Fruit fly (Drosophila melanogaster) whole organism, embryonic: Measurements from ENCODE around the gene caps.

Source experiments
- Ada2b ChIP-seq: fragments of 200-800 bp; sonication (Bioruptor generic); IDR thresholded peaks from 2 replicates; pipeline ENCODE4 v1.3.6; 2022; ENCODE audit warnings: missing biosample characterization, missing genetic modification characterization
- Asciz ChIP-seq: fragments of 200-800 bp; sonication (Bioruptor generic); optimal IDR thresholded peaks from 2 replicates; lab custom pipeline; 2017; ENCODE audit warnings: missing biosample characterization, mild to moderate bottlenecking, missing genetic modification characterization, missing genetic modification reagents
- CG10147 ChIP-seq: fragments of 200-800 bp; sonication (Bioruptor generic); optimal IDR thresholded peaks from 2 replicates; lab custom pipeline; 2019; ENCODE audit warnings: missing biosample characterization, mild to moderate bottlenecking, missing genetic modification characterization, moderate library complexity
- CG13296 ChIP-seq: fragments of 200-800 bp; sonication (Bioruptor generic); optimal IDR thresholded peaks from 3 replicates; lab custom pipeline; 2018; ENCODE audit warnings: missing biosample characterization, mild to moderate bottlenecking, missing genetic modification characterization
- CG14441 ChIP-seq: fragments of 200-800 bp; sonication (Bioruptor generic); IDR thresholded peaks from 2 replicates; pipeline ENCODE4 v1.3.6; 2022; ENCODE audit warnings: missing biosample characterization, missing genetic modification characterization
- CG1602 ChIP-seq: fragments of 200-800 bp; sonication (Bioruptor generic); optimal IDR thresholded peaks from 3 replicates; lab custom pipeline; 2016; ENCODE audit warnings: missing biosample characterization, missing genetic modification characterization
- CG1647 ChIP-seq: fragments of 200-800 bp; sonication (Bioruptor generic); optimal IDR thresholded peaks from 3 replicates; lab custom pipeline; 2016; ENCODE audit warnings: missing biosample characterization, missing genetic modification characterization
- CG17612 ChIP-seq: fragments of 200-800 bp; sonication (Bioruptor generic); IDR thresholded peaks from 2 replicates; pipeline ENCODE4 v1.3.6; 2022; ENCODE audit warnings: missing biosample characterization, missing genetic modification characterization
- CG18262 ChIP-seq: fragments of 200-800 bp; optimal IDR thresholded peaks from 3 replicates; lab custom pipeline; 2019; ENCODE audit warnings: missing biosample characterization, mild to moderate bottlenecking, missing genetic modification characterization, moderate library complexity
- CG18599 ChIP-seq: fragments of 200-800 bp; sonication (Bioruptor generic); optimal IDR thresholded peaks from 3 replicates; lab custom pipeline; 2017; ENCODE audit warnings: missing biosample characterization, missing genetic modification characterization, mild to moderate bottlenecking, moderate library complexity, missing genetic modification reagents
- CG2120 ChIP-seq: fragments of 200-800 bp; sonication (Bioruptor generic); optimal IDR thresholded peaks from 3 replicates; lab custom pipeline; 2016; ENCODE audit warnings: missing biosample characterization, missing genetic modification characterization
- CG2129 ChIP-seq: fragments of 200-800 bp; sonication (Bioruptor generic); IDR thresholded peaks from 2 replicates; pipeline ENCODE4 v1.3.6; 2022; ENCODE audit warnings: missing biosample characterization, missing genetic modification characterization; ENCODE audit not compliant: partially characterized antibody
- CG2202 ChIP-seq: fragments of 200-800 bp; sonication (Bioruptor generic); optimal IDR thresholded peaks from 2 replicates; lab custom pipeline; 2018; ENCODE audit warnings: missing biosample characterization, mild to moderate bottlenecking, missing genetic modification characterization
- CG32772 ChIP-seq: fragments of 200-800 bp; sonication (Bioruptor generic); IDR thresholded peaks from 2 replicates; pipeline ENCODE4 v1.3.6; 2022; ENCODE audit warnings: missing biosample characterization, missing genetic modification characterization
- CG3838 ChIP-seq: fragments of 200-800 bp; sonication (Bioruptor generic); optimal IDR thresholded peaks from 3 replicates; lab custom pipeline; 2016; ENCODE audit warnings: missing biosample characterization, missing genetic modification characterization
- CG42726 ChIP-seq: fragments of 200-800 bp; sonication (Bioruptor generic); IDR thresholded peaks from 2 replicates; pipeline ENCODE4 v1.3.6; 2022; ENCODE audit warnings: missing biosample characterization, missing genetic modification characterization; ENCODE audit not compliant: partially characterized antibody
- CG4617 ChIP-seq: fragments of 200-800 bp; sonication (Bioruptor generic); optimal IDR thresholded peaks from 3 replicates; lab custom pipeline; 2016; ENCODE audit warnings: missing biosample characterization, missing genetic modification characterization, borderline replicate concordance
- CG9437 ChIP-seq: fragments of 200-800 bp; sonication (Bioruptor generic); optimal IDR thresholded peaks from 2 replicates; lab custom pipeline; 2018; ENCODE audit warnings: missing biosample characterization, mild to moderate bottlenecking, missing genetic modification characterization
- CTCF ChIP-seq: fragments of 200-800 bp; sonication (Bioruptor generic); optimal IDR thresholded peaks from 2 replicates; lab custom pipeline; 2017; ENCODE audit warnings: missing biosample characterization, mild to moderate bottlenecking, missing genetic modification characterization, moderate library complexity
- CrebB ChIP-seq: fragments of 200-800 bp; sonication (Bioruptor generic); optimal IDR thresholded peaks from 3 replicates; lab custom pipeline; 2018; ENCODE audit warnings: missing biosample characterization, mild to moderate bottlenecking, missing genetic modification characterization
- D19B ChIP-seq: fragments of 200-800 bp; sonication (Bioruptor generic); optimal IDR thresholded peaks from 2 replicates; lab custom pipeline; 2017; ENCODE audit warnings: missing biosample characterization, mild to moderate bottlenecking, missing genetic modification characterization
- Dek ChIP-seq: fragments of 200-800 bp; sonication (Bioruptor generic); optimal IDR thresholded peaks from 3 replicates; lab custom pipeline; 2019; ENCODE audit warnings: missing biosample characterization, mild to moderate bottlenecking, missing genetic modification characterization, moderate library complexity
- E2f1 ChIP-seq: fragments of 200-800 bp; sonication (Bioruptor generic); IDR thresholded peaks from 2 replicates; pipeline ENCODE4 v1.3.6; 2022; ENCODE audit warnings: missing biosample characterization, missing genetic modification characterization
- Fer1 ChIP-seq: fragments of 200-800 bp; sonication (Bioruptor generic); optimal IDR thresholded peaks from 2 replicates; lab custom pipeline; 2017; ENCODE audit warnings: missing biosample characterization, mild to moderate bottlenecking, missing genetic modification characterization
- NC2α ChIP-seq: fragments of 200-800 bp; sonication (Bioruptor generic); optimal IDR thresholded peaks from 2 replicates; lab custom pipeline; 2016; ENCODE audit warnings: missing biosample characterization, missing genetic modification characterization
- Neu2 ChIP-seq: fragments of 200-800 bp; sonication (Bioruptor generic); optimal IDR thresholded peaks from 3 replicates; lab custom pipeline; 2016; ENCODE audit warnings: missing biosample characterization, missing genetic modification characterization, borderline replicate concordance
- Nf-YB ChIP-seq: fragments of 200-800 bp; sonication (Bioruptor generic); optimal IDR thresholded peaks from 3 replicates; lab custom pipeline; 2019; ENCODE audit warnings: missing biosample characterization, mild to moderate bottlenecking, missing genetic modification characterization, moderate library complexity
- Sox102F ChIP-seq: fragments of 200-800 bp; sonication (Bioruptor generic); optimal IDR thresholded peaks from 2 replicates; lab custom pipeline; 2018; ENCODE audit warnings: missing biosample characterization, mild to moderate bottlenecking, missing genetic modification characterization, moderate library complexity
- YL-1 ChIP-seq: fragments of 200-800 bp; sonication (Bioruptor generic); optimal IDR thresholded peaks from 3 replicates; lab custom pipeline; 2017; ENCODE audit warnings: missing biosample characterization, mild to moderate bottlenecking, missing genetic modification characterization
- ac ChIP-seq: fragments of 200-800 bp; sonication (Bioruptor generic); optimal IDR thresholded peaks from 3 replicates; lab custom pipeline; 2017; ENCODE audit warnings: missing biosample characterization, mild to moderate bottlenecking, missing genetic modification characterization
- bowl ChIP-seq: fragments of 200-800 bp; sonication (Bioruptor generic); IDR thresholded peaks from 2 replicates; pipeline ENCODE4 v1.3.6; 2022; ENCODE audit warnings: missing biosample characterization, missing genetic modification characterization
- cas ChIP-seq: fragments of 200-800 bp; sonication (Bioruptor generic); IDR thresholded peaks from 2 replicates; pipeline ENCODE4 v1.3.6; 2022; ENCODE audit warnings: missing biosample characterization, missing genetic modification characterization
- cato ChIP-seq: fragments of 200-800 bp; sonication (Bioruptor generic); optimal IDR thresholded peaks from 2 replicates; lab custom pipeline; 2016; ENCODE audit warnings: missing biosample characterization, missing genetic modification characterization, borderline replicate concordance
- ci ChIP-seq: fragments of 200-800 bp; sonication (Bioruptor generic); IDR thresholded peaks from 3 replicates; pipeline ENCODE4 v1.3.6; 2022; ENCODE audit warnings: missing biosample characterization, missing genetic modification characterization
- crc ChIP-seq: fragments of 200-800 bp; sonication (Bioruptor generic); optimal IDR thresholded peaks from 2 replicates; lab custom pipeline; 2016; ENCODE audit warnings: missing biosample characterization, missing genetic modification characterization
- insv ChIP-seq, 2 experiments: fragments of 200-800 bp; sonication (Bioruptor generic); optimal IDR thresholded peaks; 3 replicates each; lab custom pipeline; 2016 to 2018; ENCODE audit warnings: missing biosample characterization in 2 of 2, missing genetic modification characterization in 2 of 2
- ken ChIP-seq: fragments of 200-800 bp; sonication (Bioruptor generic); IDR thresholded peaks from 3 replicates; pipeline ENCODE4 v1.3.6; 2022; ENCODE audit warnings: missing biosample characterization, missing genetic modification characterization
- klu ChIP-seq: fragments of 200-800 bp; sonication (Bioruptor generic); IDR thresholded peaks from 2 replicates; pipeline ENCODE4 v1.3.6; 2022; ENCODE audit warnings: missing biosample characterization, missing genetic modification characterization
- lbe ChIP-seq: fragments of 200-800 bp; sonication (Bioruptor generic); optimal IDR thresholded peaks from 2 replicates; lab custom pipeline; 2016; ENCODE audit warnings: missing biosample characterization, mild to moderate bottlenecking, missing genetic modification characterization
- mam ChIP-seq: fragments of 200-800 bp; sonication (Bioruptor generic); optimal IDR thresholded peaks from 3 replicates; lab custom pipeline; 2016; ENCODE audit warnings: missing biosample characterization, missing genetic modification characterization
- nom ChIP-seq: fragments of 200-800 bp; sonication (Bioruptor generic); optimal IDR thresholded peaks from 2 replicates; lab custom pipeline; 2017; ENCODE audit warnings: missing biosample characterization, missing genetic modification characterization, mild to moderate bottlenecking, moderate library complexity, missing genetic modification reagents
- org-1 ChIP-seq: fragments of 200-800 bp; sonication (Bioruptor generic); optimal IDR thresholded peaks from 2 replicates; lab custom pipeline; 2017; ENCODE audit warnings: missing biosample characterization, missing genetic modification characterization
- salm ChIP-seq: fragments of 200-800 bp; sonication (Bioruptor generic); optimal IDR thresholded peaks from 2 replicates; lab custom pipeline; 2018; ENCODE audit warnings: missing biosample characterization, mild to moderate bottlenecking, missing genetic modification characterization
- sima ChIP-seq: fragments of 200-800 bp; sonication (Bioruptor generic); optimal IDR thresholded peaks from 2 replicates; lab custom pipeline; 2016; ENCODE audit warnings: missing biosample characterization, missing genetic modification characterization
- sisA ChIP-seq: fragments of 200-800 bp; sonication (Bioruptor generic); IDR thresholded peaks from 2 replicates; pipeline ENCODE4 v1.3.6; 2022; ENCODE audit warnings: missing biosample characterization, missing genetic modification characterization
- sob ChIP-seq: fragments of 200-800 bp; sonication (Bioruptor generic); IDR thresholded peaks from 2 replicates; pipeline ENCODE4 v1.3.6; 2022; ENCODE audit warnings: missing biosample characterization, missing genetic modification characterization
- sug ChIP-seq: fragments of 200-800 bp; optimal IDR thresholded peaks from 2 replicates; lab custom pipeline; 2019; ENCODE audit warnings: missing biosample characterization, mild to moderate bottlenecking, missing genetic modification characterization, moderate library complexity
- tup ChIP-seq: fragments of 200-800 bp; sonication (Bioruptor generic); optimal IDR thresholded peaks from 2 replicates; lab custom pipeline; 2016; ENCODE audit warnings: missing biosample characterization, mild to moderate bottlenecking, missing genetic modification characterization, moderate library complexity
- vfl ChIP-seq: fragments of 200-800 bp; sonication (Bioruptor generic); optimal IDR thresholded peaks from 2 replicates; lab custom pipeline; 2016; ENCODE audit warnings: missing biosample characterization, missing genetic modification characterization
- wdn ChIP-seq: fragments of 200-800 bp; sonication (Bioruptor generic); IDR thresholded peaks from 2 replicates; pipeline ENCODE4 v1.3.6; 2022; ENCODE audit warnings: missing biosample characterization, missing genetic modification characterization
- zen2 ChIP-seq: fragments of 200-800 bp; sonication (Bioruptor generic); IDR thresholded peaks from 3 replicates; pipeline ENCODE4 v1.3.6; 2022; ENCODE audit warnings: missing biosample characterization, missing genetic modification characterization; ENCODE audit not compliant: partially characterized antibody
- zf30C ChIP-seq: fragments of 200-800 bp; sonication (Bioruptor generic); optimal IDR thresholded peaks from 3 replicates; lab custom pipeline; 2018; ENCODE audit warnings: missing biosample characterization, mild to moderate bottlenecking, missing genetic modification characterization

Gene caps

dm6 chr3L:13228502-13228941 lies at the start of gene caps (continued):
- TF ChIP-seq sob (GFP tag; lab: Robert Waterston, UW) (peak; percentile 62; the same call in 1 of the 2 replicates), CrebB (tag; lab: Kevin White, UChicago) (peak; percentile 51), CG17612 (GFP tag; lab: Robert Waterston, UW) (no peak), sug (peak; percentile 71), CG10147 (peak; percentile 35), nom (GFP tag; lab: Kevin White, UChicago) (peak; percentile 61), Sox102F (no peak), CG2202 (peak; percentile 37), CG2129 (no peak), CG2120 (GFP tag; lab: Kevin White, UChicago) (peak; percentile 12), klu (no peak), org-1 (GFP tag; lab: Kevin White, UChicago) (peak; percentile 0), NC2α (no peak), lbe (GFP tag; lab: Kevin White, UChicago) (peak; percentile 26), zen2 (GFP tag; lab: Robert Waterston, UW) (peak; percentile 66), Dek (no peak), YL-1 (GFP tag; lab: Kevin White, UChicago) (no peak), D19B (GFP tag; lab: Kevin White, UChicago) (no peak), CG18599 (peak; percentile 61), CG9437 (GFP tag; lab: Kevin White, UChicago) (no peak), ci (GFP tag; lab: Robert Waterston, UW) (peak; percentile 53; the same call in 2 of the 3 replicates), tup (GFP tag; lab: Kevin White, UChicago) (no peak), E2f1 (no peak), CG13296 (no peak), CTCF (GFP tag; lab: Kevin White, UChicago) (peak; percentile 51), CG3838 (GFP tag; lab: Kevin White, UChicago) (no peak), sima (GFP tag; lab: Kevin White, UChicago) (no peak), cato (no peak), vfl (GFP tag; lab: Kevin White, UChicago) (no peak), CG1602 (GFP tag; lab: Kevin White, UChicago) (no peak), CG14441 (GFP tag; lab: Robert Waterston, UW) (no peak), zf30C (GFP tag; lab: Kevin White, UChicago) (peak; percentile 3), CG1647 (GFP tag; lab: Kevin White, UChicago) (no peak), wdn (GFP tag; lab: Robert Waterston, UW) (no peak), CG32772 (GFP tag; lab: Robert Waterston, UW) (no peak), sisA (no peak), Asciz (GFP tag; lab: Kevin White, UChicago) (no peak), insv (GFP tag; optimal IDR thresholded peaks at IDR 0.05; lab: Kevin White, UChicago) (no peak), Neu2 (GFP tag; lab: Kevin White, UChicago) (peak; percentile 85), Fer1 (peak; percentile 70), crc (GFP tag; lab: Kevin White, UChicago) (no peak), mam (GFP tag; lab: Kevin White, UChicago) (no peak), cas (no peak), CG18262 (tag; lab: Kevin White, UChicago) (no peak), salm (tag; lab: Kevin White, UChicago) (no peak), Ada2b (GFP tag; lab: Robert Waterston, UW) (0 out of 2 replicates have a peak, but pooled peaks have one; percentile 14), ken (GFP tag; lab: Robert Waterston, UW) (no peak), CG4617 (no peak), bowl (GFP tag; lab: Robert Waterston, UW) (no peak; the same call in 1 of the 2 replicates), Nf-YB (GFP tag; lab: Kevin White, UChicago) (peak; percentile 16), CG42726 (GFP tag; lab: Robert Waterston, UW) (peak; percentile 58; the same call in 1 of the 2 replicates), ac (GFP tag; lab: Kevin White, UChicago) (no peak)
